Worm (Caenorhabditis elegans) whole organism, L4 larva: ENCODE measurements around the gene madf-3.

Experiments used
- D1046.2 ChIP-seq: fragments of 200-800 bp; sonication (Bioruptor generic); IDR thresholded peaks from 2 replicates; pipeline ENCODE4 v1.3.6; 2022; ENCODE audit warnings: missing genetic modification characterization, missing compliant biosample characterization
- F10B5.3 ChIP-seq: sonication (generic microtip); optimal IDR thresholded peaks from 2 replicates; lab custom pipeline; 2016; ENCODE audit warnings: mild to moderate bottlenecking, missing genetic modification characterization, missing compliant biosample characterization
- F37D6.2 ChIP-seq: sonication (generic microtip); optimal IDR thresholded peaks from 2 replicates; lab custom pipeline; 2016; ENCODE audit warnings: mild to moderate bottlenecking, missing genetic modification characterization, missing compliant biosample characterization
- R02D3.7 ChIP-seq: fragments of 150-350 bp; sonication (generic microtip); optimal IDR thresholded peaks from 3 replicates; lab custom pipeline; 2014; ENCODE audit warnings: missing biosample characterization, missing genetic modification characterization
- T20F7.1 ChIP-seq: fragments of 200-800 bp; sonication (Bioruptor generic); optimal IDR thresholded peaks from 2 replicates; lab custom pipeline; 2018; ENCODE audit warnings: mild to moderate bottlenecking, missing genetic modification characterization, missing compliant biosample characterization
- Y48G9A.11 ChIP-seq: fragments of 200-800 bp; sonication (Bioruptor generic); IDR thresholded peaks from 2 replicates; pipeline ENCODE4 v1.3.6; 2022; ENCODE audit warnings: missing genetic modification reagents, missing genetic modification characterization, missing compliant biosample characterization
- ZK337.2 ChIP-seq: fragments of 200-800 bp; sonication (Bioruptor generic); IDR thresholded peaks from 2 replicates; pipeline ENCODE4 v1.3.6; 2022; ENCODE audit warnings: missing genetic modification reagents, missing genetic modification characterization, missing compliant biosample characterization
- arid-1 ChIP-seq: fragments of 200-800 bp; sonication (Bioruptor generic); conservative IDR thresholded peaks from 2 replicates; pipeline ENCODE4 v1.3.6; 2022; ENCODE audit warnings: missing genetic modification reagents, missing genetic modification characterization, missing compliant biosample characterization
- attf-4 ChIP-seq: sonication (generic microtip); optimal IDR thresholded peaks from 3 replicates; lab custom pipeline; 2017; ENCODE audit warnings: missing biosample characterization, missing genetic modification characterization
- ceh-20 ChIP-seq: fragments of 200-800 bp; sonication (Bioruptor generic); IDR thresholded peaks from 2 replicates; pipeline ENCODE4 v1.3.6; 2022; ENCODE audit warnings: missing genetic modification reagents, missing genetic modification characterization, missing compliant biosample characterization
- ceh-28 ChIP-seq: fragments of 150-350 bp; optimal IDR thresholded peaks from 2 replicates; lab custom pipeline; 2014; ENCODE audit warnings: missing biosample characterization, missing genetic modification reagents, missing genetic modification characterization
- daf-12 ChIP-seq: fragments of 150-350 bp; optimal IDR thresholded peaks from 2 replicates; lab custom pipeline; 2014; ENCODE audit warnings: missing biosample characterization, missing genetic modification reagents, missing genetic modification characterization
- dmd-8 ChIP-seq: fragments of 200-800 bp; sonication (Bioruptor generic); IDR thresholded peaks from 2 replicates; pipeline ENCODE4 v1.3.6; 2022; ENCODE audit warnings: missing genetic modification characterization, missing compliant biosample characterization
- duxl-1 ChIP-seq: sonication (generic microtip); optimal IDR thresholded peaks from 2 replicates; lab custom pipeline; 2016; ENCODE audit warnings: mild to moderate bottlenecking, missing genetic modification characterization, moderate library complexity, missing compliant biosample characterization; ENCODE audit not compliant: poor library complexity
- dve-1 ChIP-seq: sonication (generic microtip); optimal IDR thresholded peaks from 2 replicates; lab custom pipeline; 2017; ENCODE audit warnings: antibody characterized with exemption, mild to moderate bottlenecking, missing genetic modification characterization, missing compliant biosample characterization; ENCODE audit not compliant: insufficient read depth
- egl-27 ChIP-seq: sonication (generic microtip); optimal IDR thresholded peaks from 3 replicates; lab custom pipeline; 2017; ENCODE audit warnings: missing biosample characterization, missing genetic modification reagents, missing genetic modification characterization
- fkh-10 ChIP-seq: fragments of 150-350 bp; optimal IDR thresholded peaks from 2 replicates; lab custom pipeline; 2014; ENCODE audit warnings: missing biosample characterization, missing genetic modification reagents, missing genetic modification characterization
- gei-8 ChIP-seq: fragments of 200-800 bp; sonication (Bioruptor generic); optimal IDR thresholded peaks from 2 replicates; lab custom pipeline; 2018; ENCODE audit warnings: mild to moderate bottlenecking, missing genetic modification characterization, missing compliant biosample characterization
- hif-1 ChIP-seq, 2 experiments: sonication (generic microtip); optimal IDR thresholded peaks; 2 replicates each; lab custom pipeline; 2016 to 2017; ENCODE audit warnings: missing compliant biosample characterization in 2 of 2, missing genetic modification characterization in 2 of 2, missing genetic modification reagents in 2 of 2, missing genotype in 2 of 2, mild to moderate bottlenecking in 1 of 2
- hlh-30 ChIP-seq: sonication (generic microtip); optimal IDR thresholded peaks from 2 replicates; lab custom pipeline; 2017; ENCODE audit warnings: antibody characterized with exemption, mild to moderate bottlenecking, missing genetic modification characterization, missing compliant biosample characterization; ENCODE audit not compliant: insufficient read depth
- jun-1 ChIP-seq: fragments of 150-350 bp; optimal IDR thresholded peaks from 2 replicates; lab custom pipeline; 2014; ENCODE audit warnings: missing biosample characterization, missing genetic modification reagents, missing genetic modification characterization
- lin-1 ChIP-seq: fragments of 200-800 bp; sonication (Bioruptor generic); IDR thresholded peaks from 2 replicates; pipeline ENCODE4 v1.3.6; 2022; ENCODE audit warnings: missing genetic modification reagents, missing genetic modification characterization, missing compliant biosample characterization
- lin-15B ChIP-seq: fragments of 150-350 bp; sonication (generic microtip); optimal IDR thresholded peaks from 3 replicates; lab custom pipeline; 2014; ENCODE audit warnings: missing biosample characterization, missing genetic modification characterization
- lir-3 ChIP-seq: sonication (generic microtip); optimal IDR thresholded peaks from 2 replicates; lab custom pipeline; 2016; ENCODE audit warnings: mild to moderate bottlenecking, missing genetic modification characterization, missing compliant biosample characterization
- madf-9 ChIP-seq: fragments of 200-800 bp; sonication (Bioruptor generic); conservative IDR thresholded peaks from 2 replicates; pipeline ENCODE4 v1.3.6; 2022; ENCODE audit warnings: missing genetic modification reagents, missing genetic modification characterization, missing compliant biosample characterization
- mdt-29 ChIP-seq: fragments of 200-800 bp; sonication (Bioruptor generic); IDR thresholded peaks from 2 replicates; pipeline ENCODE4 v1.3.6; 2022; ENCODE audit warnings: missing genetic modification reagents, missing genetic modification characterization, missing compliant biosample characterization
- mep-1 ChIP-seq: fragments of 150-350 bp; sonication (generic microtip); optimal IDR thresholded peaks from 3 replicates; lab custom pipeline; 2014; ENCODE audit warnings: missing biosample characterization, missing genetic modification characterization
- mes-2 ChIP-seq: sonication (generic microtip); optimal IDR thresholded peaks from 2 replicates; lab custom pipeline; 2016; ENCODE audit warnings: missing genotype, mild to moderate bottlenecking, missing genetic modification characterization, missing compliant biosample characterization; ENCODE audit not compliant: poor library complexity, severe bottlenecking
- mxl-2 ChIP-seq: fragments of 200-800 bp; sonication (Bioruptor generic); conservative IDR thresholded peaks from 2 replicates; pipeline ENCODE4 v1.3.6; 2022; ENCODE audit warnings: missing genetic modification reagents, missing genetic modification characterization, missing compliant biosample characterization
- mxl-3 ChIP-seq: fragments of 200-800 bp; sonication (Bioruptor generic); optimal IDR thresholded peaks from 2 replicates; lab custom pipeline; 2018; ENCODE audit warnings: mild to moderate bottlenecking, missing genetic modification characterization, missing compliant biosample characterization
- nhr-102 ChIP-seq: sonication (generic microtip); optimal IDR thresholded peaks from 2 replicates; lab custom pipeline; 2016; ENCODE audit warnings: mild to moderate bottlenecking, missing genetic modification characterization, moderate library complexity, missing compliant biosample characterization
- nhr-11 ChIP-seq: fragments of 150-350 bp; optimal IDR thresholded peaks from 2 replicates; lab custom pipeline; 2014; ENCODE audit warnings: missing biosample characterization, missing genetic modification characterization
- nhr-25 ChIP-seq: sonication (generic microtip); optimal IDR thresholded peaks from 2 replicates; lab custom pipeline; 2017; ENCODE audit warnings: missing genetic modification characterization, mild to moderate bottlenecking, missing compliant biosample characterization, antibody characterized with exemption, moderate library complexity, borderline replicate concordance; ENCODE audit not compliant: insufficient read depth
- nhr-42 ChIP-seq: fragments of 200-800 bp; sonication (Bioruptor generic); IDR thresholded peaks from 2 replicates; pipeline ENCODE4 v1.3.6; 2022; ENCODE audit warnings: missing genetic modification characterization, missing compliant biosample characterization
- nhr-6 ChIP-seq: fragments of 150-350 bp; optimal IDR thresholded peaks from 2 replicates; lab custom pipeline; 2014; ENCODE audit warnings: missing biosample characterization, missing genetic modification characterization
- nhr-76 ChIP-seq: fragments of 150-350 bp; optimal IDR thresholded peaks from 2 replicates; lab custom pipeline; 2014; ENCODE audit warnings: missing biosample characterization, missing genetic modification characterization
- rbr-2 ChIP-seq: sonication (generic microtip); optimal IDR thresholded peaks from 2 replicates; lab custom pipeline; 2016; ENCODE audit warnings: missing genotype, missing genetic modification characterization, missing compliant biosample characterization
- skn-1 ChIP-seq: fragments of 150-350 bp; optimal IDR thresholded peaks from 2 replicates; lab custom pipeline; 2014; ENCODE audit warnings: missing biosample characterization, missing genetic modification characterization
- spr-1 ChIP-seq: sonication (generic microtip); optimal IDR thresholded peaks from 2 replicates; lab custom pipeline; 2016; ENCODE audit warnings: mild to moderate bottlenecking, missing genetic modification characterization, missing compliant biosample characterization
- spr-3 ChIP-seq: fragments of 200-800 bp; sonication (Bioruptor generic); optimal IDR thresholded peaks from 2 replicates; lab custom pipeline; 2018; ENCODE audit warnings: mild to moderate bottlenecking, missing genetic modification characterization, missing compliant biosample characterization
- tag-97 ChIP-seq: fragments of 200-800 bp; sonication (Bioruptor generic); IDR thresholded peaks from 2 replicates; pipeline ENCODE4 v1.3.6; 2022; ENCODE audit warnings: missing genetic modification characterization, missing compliant biosample characterization
- unc-39 ChIP-seq: sonication (generic microtip); optimal IDR thresholded peaks from 2 replicates; lab custom pipeline; 2017; ENCODE audit warnings: missing biosample characterization, missing genetic modification characterization
- unc-62 ChIP-seq, 3 experiments: fragments of 150-350 bp in 1 of 3; sonication (generic microtip); optimal IDR thresholded peaks in 2 of 3; peaks in 1 of 3; 1 replicate in 1 of 3; 2 replicates in 2 of 3; lab custom pipeline; 2014 to 2017; ENCODE audit warnings: missing biosample characterization in 3 of 3, missing genetic modification characterization in 3 of 3, missing genetic modification reagents in 3 of 3, missing genotype in 1 of 3
- zag-1 ChIP-seq: fragments of 150-350 bp; optimal IDR thresholded peaks from 2 replicates; lab custom pipeline; 2014; ENCODE audit warnings: missing biosample characterization, missing genetic modification characterization
- zfp-2 ChIP-seq: sonication (generic microtip); optimal IDR thresholded peaks from 2 replicates; lab custom pipeline; 2016; ENCODE audit warnings: mild to moderate bottlenecking, missing genetic modification characterization, missing compliant biosample characterization
- zfp-3 ChIP-seq: fragments of 200-800 bp; sonication (Bioruptor generic); conservative IDR thresholded peaks from 2 replicates; pipeline ENCODE4 v1.3.6; 2022; ENCODE audit warnings: missing genetic modification reagents, missing genetic modification characterization, missing compliant biosample characterization
- zip-11 ChIP-seq: fragments of 200-800 bp; sonication (Bioruptor generic); IDR thresholded peaks from 2 replicates; pipeline ENCODE4 v1.3.6; 2022; ENCODE audit warnings: missing genetic modification characterization, missing compliant biosample characterization
- zip-2 ChIP-seq: fragments of 150-350 bp; optimal IDR thresholded peaks from 2 replicates; lab custom pipeline; 2014; ENCODE audit warnings: missing biosample characterization, missing genetic modification characterization
- ztf-11 ChIP-seq: fragments of 150-350 bp; optimal IDR thresholded peaks from 2 replicates; lab custom pipeline; 2014; ENCODE audit warnings: missing biosample characterization, missing genetic modification characterization

Gene madf-3

DNA sequence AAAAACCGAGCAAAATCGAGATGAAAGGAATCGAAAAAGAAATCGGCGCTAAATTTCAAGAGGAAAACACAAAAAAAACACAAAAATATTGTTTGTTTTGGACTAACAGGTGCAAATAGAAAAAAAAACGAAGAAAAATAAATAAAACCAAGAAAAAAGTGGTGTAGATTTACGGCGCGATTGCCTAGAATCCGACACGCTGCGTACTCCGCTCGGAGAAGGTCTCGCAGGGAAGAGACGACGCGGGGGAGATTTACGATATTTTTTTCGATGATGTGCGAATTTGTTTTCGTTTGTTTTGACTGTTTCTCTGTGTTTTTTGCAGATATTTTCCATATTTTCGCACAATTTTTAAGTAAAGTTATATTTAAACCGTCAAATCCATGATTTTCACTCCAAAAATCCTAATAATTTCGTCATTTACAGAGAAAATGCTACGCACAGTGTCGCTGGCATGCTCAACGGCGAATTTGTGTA, 35.3 kb upstream of the madf-3 start, which contains the start of gene sco-1 (continued):
- TF ChIP-seq ZK337.2 (GFP tag; lab: Robert Waterston, UW) (peak; percentile 96), jun-1 (tag; lab: Kevin White, UChicago) (peak; percentile 85), tag-97 (GFP tag; lab: Robert Waterston, UW) (peak; percentile 95), hlh-30 (tag; lab: Kevin White, UChicago) (peak; percentile 91), dmd-8 (GFP tag; lab: Robert Waterston, UW) (no peak), ztf-11 (tag; lab: Kevin White, UChicago) (no peak), daf-12 (no peak), D1046.2 (peak; percentile 74; the same call in 1 of the 2 replicates), duxl-1 (tag; lab: Kevin White, UChicago) (peak; percentile 88), nhr-102 (tag; lab: Kevin White, UChicago) (peak; percentile 88), ceh-28 (tag; lab: Kevin White, UChicago) (no peak), spr-1 (tag; lab: Kevin White, UChicago) (peak; percentile 82), egl-27 (tag; lab: Kevin White, UChicago) (no peak), nhr-11 (peak; percentile 90), mes-2 (tag; lab: Kevin White, UChicago) (peak; percentile 99), mep-1 (tag; lab: Kevin White, UChicago) (peak; percentile 98), lin-1 (0 out of 2 replicates have a peak, but pooled peaks have one; percentile 66), R02D3.7 (tag; lab: Kevin White, UChicago) (peak; percentile 98), lir-3 (tag; lab: Kevin White, UChicago) (peak; percentile 24), attf-4 (no peak), zag-1 (tag; lab: Kevin White, UChicago) (peak; percentile 42), gei-8 (GFP tag; lab: Kevin White, UChicago) (peak; percentile 50), nhr-76 (tag; lab: Kevin White, UChicago) (no peak), zfp-2 (tag; lab: Kevin White, UChicago) (peak; percentile 75), lin-15B (tag; lab: Kevin White, UChicago) (peak; percentile 83), unc-39 (tag; lab: Kevin White, UChicago) (no peak), mdt-29 (GFP tag; lab: Robert Waterston, UW) (peak; percentile 84), arid-1 (GFP tag; lab: Robert Waterston, UW) (peak; percentile 68; the same call in 1 of the 2 replicates), Y48G9A.11 (GFP tag; lab: Robert Waterston, UW) (peak; percentile 89), F10B5.3 (tag; lab: Kevin White, UChicago) (no peak), madf-9 (GFP tag; lab: Robert Waterston, UW) (peak; percentile 91), zip-11 (no peak), T20F7.1 (GFP tag; lab: Kevin White, UChicago) (no peak), nhr-42 (peak; percentile 91), hif-1 (tag; optimal IDR thresholded peaks at IDR 0.05; lab: Kevin White, UChicago) (peak in 1 of 2 experiments; percentile 95), F37D6.2 (tag; lab: Kevin White, UChicago) (peak; percentile 87), rbr-2 (tag; lab: Kevin White, UChicago) (peak; percentile 93), mxl-3 (GFP tag; lab: Kevin White, UChicago) (peak; percentile 68), fkh-10 (GFP tag; lab: Kevin White, UChicago) (peak; percentile 97), dve-1 (peak; percentile 95), skn-1 (tag; lab: Kevin White, UChicago) (no peak), spr-3 (GFP tag; lab: Kevin White, UChicago) (peak; percentile 56), mxl-2 (GFP tag; lab: Robert Waterston, UW) (0 out of 2 replicates have a peak, but pooled peaks have one; percentile 11), unc-62 (GFP tag; optimal IDR thresholded peaks at IDR 0.05 in 1 of 2; lab: Kevin White, UChicago) (peak in 1 of 2 experiments; percentile 38), unc-62 (tag; optimal IDR thresholded peaks at IDR 0.05; lab: Kevin White, UChicago) (no peak), nhr-25 (tag; lab: Kevin White, UChicago) (peak; percentile 92), ceh-20 (GFP tag; lab: Robert Waterston, UW) (peak; percentile 94), zip-2 (tag; lab: Kevin White, UChicago) (peak; percentile 70), nhr-6 (tag; lab: Kevin White, UChicago) (peak; percentile 91), zfp-3 (GFP tag; lab: Robert Waterston, UW) (peak; percentile 87; the same call in 1 of the 2 replicates)
